Worm (Caenorhabditis elegans) whole organism, L4 larva: ENCODE data around the gene ZK177.9.

Experiments
- aha-1 ChIP-seq: fragments of 150-350 bp; peaks from one replicate; lab custom pipeline; 2014; ENCODE audit warnings: missing biosample characterization, missing genetic modification characterization
- ama-1 ChIP-seq: fragments of 150-350 bp; optimal IDR thresholded peaks from 2 replicates; lab custom pipeline; 2014; ENCODE audit warnings: inconsistent platforms, mixed read lengths
- daf-16 ChIP-seq, 3 experiments: sonication (generic microtip); optimal IDR thresholded peaks; 2 replicates each; lab custom pipeline; 2016 to 2017; ENCODE audit warnings: missing genetic modification characterization in 3 of 3, missing genetic modification reagents in 3 of 3, mild to moderate bottlenecking in 2 of 3, missing compliant biosample characterization in 2 of 3, missing biosample characterization in 1 of 3, moderate library complexity in 1 of 3
- jun-1 ChIP-seq: fragments of 150-350 bp; optimal IDR thresholded peaks from 2 replicates; lab custom pipeline; 2014; ENCODE audit warnings: missing biosample characterization, missing genetic modification reagents, missing genetic modification characterization
- lin-29 ChIP-seq: fragments of 200-800 bp; sonication (Bioruptor generic); IDR thresholded peaks from 2 replicates; pipeline ENCODE4 v1.3.6; 2022; ENCODE audit warnings: missing genetic modification reagents, missing genetic modification characterization, missing compliant biosample characterization
- mdl-1 ChIP-seq, 2 experiments: fragments of 150-350 bp in 1 of 2; sonication (generic microtip) in 1 of 2; optimal IDR thresholded peaks; 2 replicates each; lab custom pipeline; 2014 to 2017; ENCODE audit warnings: missing biosample characterization in 2 of 2, missing genetic modification characterization in 2 of 2
- nhr-76 ChIP-seq: fragments of 150-350 bp; optimal IDR thresholded peaks from 2 replicates; lab custom pipeline; 2014; ENCODE audit warnings: missing biosample characterization, missing genetic modification characterization
- pha-4 ChIP-seq, 2 experiments: fragments of 150-350 bp in 1 of 2; fragments of 200-800 bp in 1 of 2; sonication (Bioruptor generic) in 1 of 2; IDR thresholded peaks in 1 of 2; optimal IDR thresholded peaks in 1 of 2; 2 replicates each; pipeline versions ENCODE4 v1.3.6 to Lab custom; 2014 to 2022; ENCODE audit warnings: missing genetic modification characterization in 2 of 2, missing genetic modification reagents in 2 of 2, missing biosample characterization in 1 of 2, missing compliant biosample characterization in 1 of 2
- php-3 ChIP-seq: fragments of 200-800 bp; sonication (Bioruptor generic); IDR thresholded peaks from 2 replicates; pipeline ENCODE4 v1.3.6; 2022; ENCODE audit warnings: missing genetic modification reagents, missing genetic modification characterization, missing compliant biosample characterization
- spr-1 ChIP-seq: sonication (generic microtip); optimal IDR thresholded peaks from 2 replicates; lab custom pipeline; 2016; ENCODE audit warnings: mild to moderate bottlenecking, missing genetic modification characterization, missing compliant biosample characterization
- unc-130 ChIP-seq: sonication (generic microtip); optimal IDR thresholded peaks from 2 replicates; lab custom pipeline; 2016; ENCODE audit warnings: missing genetic modification reagents, missing genetic modification characterization, missing compliant biosample characterization

DNA sequence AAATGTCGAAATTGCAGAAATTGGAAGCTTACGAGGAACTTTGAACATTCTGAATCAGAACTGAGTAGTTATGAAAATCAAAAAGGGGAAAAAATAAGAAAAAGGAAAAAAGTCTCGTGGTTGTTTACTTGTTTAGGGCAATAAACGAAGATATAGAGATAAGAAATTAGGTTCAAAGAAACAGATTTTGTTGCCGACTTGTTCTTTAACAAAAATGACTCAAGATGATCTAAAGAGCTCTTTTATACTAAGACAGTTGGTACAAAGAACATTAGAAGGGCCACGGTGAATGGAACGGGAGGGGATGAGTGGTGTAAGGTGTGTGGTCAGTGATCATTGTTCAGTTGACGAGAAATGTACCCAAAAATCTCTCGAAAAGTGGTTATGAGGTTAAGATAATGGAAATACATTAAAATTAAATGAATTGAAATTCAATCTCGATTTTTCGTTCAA is 29.9 kb upstream of the ZK177.9 start, which contains the start of gene acdh-2:
- TF ChIP-seq nhr-76 (tag; lab: Kevin White, UChicago) (no peak), lin-29 (no peak), aha-1 (tag; lab: Kevin White, UChicago) (no peak), jun-1 (tag; lab: Kevin White, UChicago) (no peak), pha-4 (GFP tag; IDR thresholded peaks at IDR 0.05; lab: Robert Waterston, UW) (no peak), pha-4 (tag; optimal IDR thresholded peaks at IDR 0.05; lab: Kevin White, UChicago) (no peak), unc-130 (GFP tag; lab: Kevin White, UChicago) (no peak), ama-1 (lab: Kevin White, UChicago) (no peak), spr-1 (tag; lab: Kevin White, UChicago) (no peak), php-3 (no peak), daf-16 (GFP tag; optimal IDR thresholded peaks at IDR 0.05; lab: Kevin White, UChicago) (no peak), daf-16 (tag; optimal IDR thresholded peaks at IDR 0.05; lab: Kevin White, UChicago) (peak; percentile 2), mdl-1 (tag; optimal IDR thresholded peaks at IDR 0.05; lab: Kevin White, UChicago) (no peak)
